Worm (Caenorhabditis elegans): ENCODE data around the gene ZK177.3.

DNA sequence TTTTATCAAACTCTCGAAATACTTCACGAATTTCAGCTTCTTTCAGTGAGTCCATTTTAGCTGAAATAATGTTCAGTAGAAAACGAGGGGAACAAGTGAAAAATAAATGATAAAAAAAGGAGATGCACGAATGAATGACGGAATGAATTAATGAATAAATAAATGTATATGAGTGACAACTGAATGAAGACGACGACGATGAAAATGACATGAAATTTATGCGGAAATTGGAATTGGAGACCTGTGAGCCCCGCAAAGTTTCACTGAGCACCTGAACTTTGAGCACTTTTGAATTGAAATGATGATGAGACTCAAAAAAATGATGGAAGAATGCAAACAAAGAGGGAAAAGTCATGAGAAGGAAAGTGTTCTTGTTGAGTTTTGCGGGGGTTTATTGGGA, 33.7 kb upstream of the ZK177.3 start, which contains the start of gene cal-8:
- no peak for TF ChIP-seq hmg-20 (GFP tag; IDR thresholded peaks at IDR 0.05)
- no peak for TF ChIP-seq Y79H2A.3 (GFP tag; conservative IDR thresholded peaks at IDR 0.05)
- TF ChIP-seq efl-1 (GFP tag; optimal IDR thresholded peaks at IDR 0.05), result no peak
- no peak for TF ChIP-seq madf-3 (GFP tag; IDR thresholded peaks at IDR 0.05)
